Worm (Caenorhabditis elegans) whole organism, young adult: ENCODE data around the gene irld-21.

Source experiments
- F22D6.2 ChIP-seq: sonication (generic microtip); optimal IDR thresholded peaks from 2 replicates; lab custom pipeline; 2016; ENCODE audit warnings: mild to moderate bottlenecking, missing genetic modification characterization, missing compliant biosample characterization
- F57A8.1 ChIP-seq: fragments of 200-800 bp; sonication (Bioruptor generic); optimal IDR thresholded peaks from 2 replicates; lab custom pipeline; 2018; ENCODE audit warnings: mild to moderate bottlenecking, missing genetic modification characterization, moderate library complexity, missing compliant biosample characterization
- K11D2.4 ChIP-seq: fragments of 200-800 bp; sonication (Bioruptor generic); IDR thresholded peaks from 2 replicates; pipeline ENCODE4 v1.3.6; 2022; ENCODE audit warnings: missing genetic modification reagents, missing genetic modification characterization, missing compliant biosample characterization
- Y53F4B.3 ChIP-seq: fragments of 200-800 bp; sonication (Bioruptor generic); IDR thresholded peaks from 2 replicates; pipeline ENCODE4 v1.3.6; 2022; ENCODE audit warnings: missing genetic modification reagents, missing genetic modification characterization, missing compliant biosample characterization
- Y53G8AR.9 ChIP-seq: fragments of 200-800 bp; sonication (Bioruptor generic); conservative IDR thresholded peaks from 2 replicates; pipeline ENCODE4 v1.3.6; 2022; ENCODE audit warnings: missing genetic modification reagents, missing genetic modification characterization, missing compliant biosample characterization
- ZK185.1 ChIP-seq: sonication (generic microtip); optimal IDR thresholded peaks from 2 replicates; lab custom pipeline; 2016; ENCODE audit warnings: mild to moderate bottlenecking, missing genetic modification characterization, missing compliant biosample characterization; ENCODE audit not compliant: poor library complexity, severe bottlenecking
- attf-3 ChIP-seq: fragments of 200-800 bp; sonication (Bioruptor generic); conservative IDR thresholded peaks from 2 replicates; pipeline ENCODE4 v1.3.6; 2022; ENCODE audit warnings: missing genetic modification reagents, missing genetic modification characterization, missing compliant biosample characterization
- ccch-3 ChIP-seq: fragments of 200-800 bp; sonication (Bioruptor generic); optimal IDR thresholded peaks from 2 replicates; lab custom pipeline; 2018; ENCODE audit warnings: mild to moderate bottlenecking, missing genetic modification characterization, missing compliant biosample characterization
- cebp-1 ChIP-seq, 2 experiments: fragments of 200-800 bp in 1 of 2; sonication (Bioruptor generic) in 1 of 2; sonication (generic microtip) in 1 of 2; IDR thresholded peaks in 1 of 2; optimal IDR thresholded peaks in 1 of 2; 2 replicates each; pipeline versions ENCODE4 v1.3.6 to Lab custom; 2017 to 2022; ENCODE audit warnings: missing compliant biosample characterization in 2 of 2, missing genetic modification characterization in 2 of 2, mild to moderate bottlenecking in 1 of 2, missing genetic modification reagents in 1 of 2, moderate library complexity in 1 of 2
- ceh-40 ChIP-seq: fragments of 200-800 bp; sonication (Bioruptor generic); IDR thresholded peaks from 2 replicates; pipeline ENCODE4 v1.3.6; 2022; ENCODE audit warnings: missing genetic modification characterization, missing compliant biosample characterization
- chd-7 ChIP-seq: sonication (generic microtip); optimal IDR thresholded peaks from 2 replicates; lab custom pipeline; 2016; ENCODE audit warnings: mild to moderate bottlenecking, missing genetic modification characterization, moderate library complexity, missing compliant biosample characterization
- dox-1 ChIP-seq: fragments of 200-800 bp; sonication (Bioruptor generic); IDR thresholded peaks from 2 replicates; pipeline ENCODE4 v1.3.6; 2022; ENCODE audit warnings: missing genetic modification reagents, missing genetic modification characterization, missing compliant biosample characterization
- dpff-1 ChIP-seq: sonication (generic microtip); optimal IDR thresholded peaks from 2 replicates; lab custom pipeline; 2017; ENCODE audit warnings: mild to moderate bottlenecking, missing genetic modification characterization, missing compliant biosample characterization
- egl-44 ChIP-seq: fragments of 200-800 bp; sonication (Bioruptor generic); IDR thresholded peaks from 2 replicates; pipeline ENCODE4 v1.3.6; 2022; ENCODE audit warnings: missing genetic modification reagents, missing genetic modification characterization, missing compliant biosample characterization
- ekl-4 ChIP-seq: fragments of 200-800 bp; sonication (Bioruptor generic); IDR thresholded peaks from 2 replicates; pipeline ENCODE4 v1.3.6; 2022; ENCODE audit warnings: missing genetic modification reagents, missing genetic modification characterization, missing compliant biosample characterization
- him-1 ChIP-seq: sonication (generic microtip); optimal IDR thresholded peaks from 2 replicates; lab custom pipeline; 2016; ENCODE audit warnings: missing genotype, missing genetic modification reagents, missing genetic modification characterization, missing compliant biosample characterization
- hmg-1.2 ChIP-seq: fragments of 200-800 bp; sonication (Bioruptor generic); IDR thresholded peaks from 2 replicates; pipeline ENCODE4 v1.3.6; 2022; ENCODE audit warnings: missing genetic modification reagents, missing genetic modification characterization, missing compliant biosample characterization
- lin-26 ChIP-seq: fragments of 200-800 bp; sonication (Bioruptor generic); IDR thresholded peaks from 2 replicates; pipeline ENCODE4 v1.3.6; 2022; ENCODE audit warnings: missing genetic modification reagents, missing genetic modification characterization, missing compliant biosample characterization
- lin-40 ChIP-seq: sonication (generic microtip); optimal IDR thresholded peaks from 2 replicates; lab custom pipeline; 2016; ENCODE audit warnings: missing genetic modification characterization, mild to moderate bottlenecking, missing compliant biosample characterization, missing genotype, missing genetic modification reagents
- lin-54 ChIP-seq: fragments of 200-800 bp; sonication (Bioruptor generic); optimal IDR thresholded peaks from 2 replicates; lab custom pipeline; 2018; ENCODE audit warnings: mild to moderate bottlenecking, missing genetic modification characterization, missing compliant biosample characterization
- lsy-27 ChIP-seq: sonication (generic microtip); optimal IDR thresholded peaks from 2 replicates; lab custom pipeline; 2017; ENCODE audit warnings: missing genetic modification characterization, mild to moderate bottlenecking, missing compliant biosample characterization, antibody characterized with exemption, missing genotype, borderline replicate concordance; ENCODE audit not compliant: insufficient read depth
- madf-3 ChIP-seq: fragments of 200-800 bp; sonication (Bioruptor generic); IDR thresholded peaks from 2 replicates; pipeline ENCODE4 v1.3.6; 2022; ENCODE audit warnings: missing genetic modification reagents, missing genetic modification characterization, missing compliant biosample characterization
- madf-6 ChIP-seq: fragments of 200-800 bp; sonication (Bioruptor generic); IDR thresholded peaks from 2 replicates; pipeline ENCODE4 v1.3.6; 2022; ENCODE audit warnings: missing genetic modification reagents, missing genetic modification characterization, missing compliant biosample characterization
- mes-4 ChIP-seq: sonication (generic microtip); optimal IDR thresholded peaks from 2 replicates; lab custom pipeline; 2016; ENCODE audit warnings: missing genotype, missing genetic modification characterization, missing compliant biosample characterization
- nfya-2 ChIP-seq: fragments of 200-800 bp; sonication (Bioruptor generic); IDR thresholded peaks from 2 replicates; pipeline ENCODE4 v1.3.6; 2022; ENCODE audit warnings: missing genetic modification reagents, missing genetic modification characterization, missing compliant biosample characterization
- nhr-120 ChIP-seq: fragments of 200-800 bp; sonication (Bioruptor generic); IDR thresholded peaks from 2 replicates; pipeline ENCODE4 v1.3.6; 2022; ENCODE audit warnings: missing genetic modification characterization, missing compliant biosample characterization
- nhr-179 ChIP-seq: sonication (generic microtip); optimal IDR thresholded peaks from 2 replicates; lab custom pipeline; 2016; ENCODE audit warnings: mild to moderate bottlenecking, missing genetic modification characterization, missing compliant biosample characterization
- sea-2 ChIP-seq: fragments of 200-800 bp; sonication (Bioruptor generic); IDR thresholded peaks from 2 replicates; pipeline ENCODE4 v1.3.6; 2022; ENCODE audit warnings: missing genetic modification characterization, missing compliant biosample characterization
- snpc-1.1 ChIP-seq: sonication (generic microtip); optimal IDR thresholded peaks from 2 replicates; lab custom pipeline; 2017; ENCODE audit warnings: missing genetic modification characterization, mild to moderate bottlenecking, missing compliant biosample characterization, antibody characterized with exemption, moderate library complexity, missing genotype, missing genetic modification reagents; ENCODE audit not compliant: insufficient read depth
- snpc-4 ChIP-seq, 5 experiments: fragments of 150-350 bp in 1 of 5; sonication (generic microtip) in 4 of 5; optimal IDR thresholded peaks; 2 replicates each; lab custom pipeline; 2014 to 2018; ENCODE audit warnings: missing genetic modification characterization in 5 of 5, missing biosample characterization in 3 of 5, antibody characterized with exemption in 2 of 5, mild to moderate bottlenecking in 2 of 5, missing compliant biosample characterization in 2 of 5, missing genotype in 2 of 5, moderate library complexity in 2 of 5, missing genetic modification reagents in 1 of 5
- tbp1 ChIP-seq: fragments of 200-800 bp; sonication (Bioruptor generic); optimal IDR thresholded peaks from 2 replicates; lab custom pipeline; 2018; ENCODE audit warnings: mild to moderate bottlenecking, missing genetic modification characterization, missing compliant biosample characterization
- unc-130 ChIP-seq: sonication (generic microtip); optimal IDR thresholded peaks from 2 replicates; lab custom pipeline; 2016; ENCODE audit warnings: missing genetic modification reagents, missing genetic modification characterization, missing compliant biosample characterization
- ztf-25 ChIP-seq: fragments of 200-800 bp; sonication (Bioruptor generic); IDR thresholded peaks from 2 replicates; pipeline ENCODE4 v1.3.6; 2022; ENCODE audit warnings: missing genetic modification reagents, missing genetic modification characterization, missing compliant biosample characterization
- ztf-28 ChIP-seq: fragments of 200-800 bp; sonication (Bioruptor generic); IDR thresholded peaks from 2 replicates; pipeline ENCODE4 v1.3.6; 2022; ENCODE audit warnings: missing genetic modification reagents, missing genetic modification characterization, missing compliant biosample characterization

irld-21 gene

DNA sequence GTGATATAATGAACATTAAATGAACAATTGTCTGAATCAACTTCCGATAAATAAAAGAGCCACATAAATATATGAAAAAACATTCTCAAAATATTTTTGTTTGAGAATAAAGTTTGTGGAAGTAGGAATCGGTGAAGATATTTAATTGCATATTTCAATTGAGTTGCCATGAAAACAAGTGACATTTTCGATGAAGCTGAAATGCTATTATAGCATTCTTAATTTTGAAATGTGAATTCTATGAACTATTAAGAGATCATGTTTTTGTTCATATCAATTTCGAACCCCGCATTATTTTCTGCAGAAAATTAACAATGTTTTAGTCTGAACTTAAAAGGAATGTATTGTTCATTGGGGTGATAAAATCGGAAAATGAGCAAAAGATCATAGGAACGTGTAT is at the start of gene irld-21:
Gene irld-21 (minus strand): TSS at position 101 of the 400 bp plus-strand sequence.
- TF ChIP-seq cebp-1 (GFP tag; IDR thresholded peaks at IDR 0.05; lab: Robert Waterston, UW) (no peak), cebp-1 (tag; optimal IDR thresholded peaks at IDR 0.05; lab: Kevin White, UChicago) (no peak), lsy-27 (tag; lab: Kevin White, UChicago) (no peak), snpc-1.1 (tag; lab: Kevin White, UChicago) (no peak), ccch-3 (GFP tag; lab: Kevin White, UChicago) (no peak), egl-44 (no peak), lin-40 (tag; lab: Kevin White, UChicago) (no peak), F22D6.2 (tag; lab: Kevin White, UChicago) (no peak), chd-7 (tag; lab: Kevin White, UChicago) (no peak), ekl-4 (GFP tag; lab: Robert Waterston, UW) (no peak), dpff-1 (no peak), lin-54 (GFP tag; lab: Kevin White, UChicago) (no peak), F57A8.1 (no peak)
- TF ChIP-seq, all 124 proteins: peak for 0

DNA sequence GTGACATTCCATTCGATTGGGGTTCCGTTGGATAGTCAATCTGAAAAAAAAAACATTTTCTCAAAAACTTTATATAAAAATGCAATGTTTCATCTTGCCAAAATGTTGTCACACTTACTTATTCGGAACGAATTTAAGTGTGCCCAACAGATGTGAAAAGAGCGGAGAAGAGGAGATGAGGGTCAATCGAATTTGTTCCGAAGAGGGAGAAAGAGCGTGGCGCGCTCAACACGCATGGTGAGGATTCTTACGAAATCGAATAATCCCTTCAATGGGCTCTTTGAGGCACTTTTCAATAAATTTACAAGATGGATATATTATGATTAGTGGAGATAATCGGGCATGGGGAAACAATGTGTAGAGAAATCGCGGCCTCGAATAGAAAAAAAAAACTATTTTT is 48.7 kb upstream of the irld-21 start:
- TF ChIP-seq mes-4 (tag; lab: Kevin White, UChicago) (no peak), unc-130 (GFP tag; lab: Kevin White, UChicago) (no peak), cebp-1 (GFP tag; IDR thresholded peaks at IDR 0.05; lab: Robert Waterston, UW) (no peak), cebp-1 (tag; optimal IDR thresholded peaks at IDR 0.05; lab: Kevin White, UChicago) (peak; percentile 52), ztf-28 (GFP tag; lab: Robert Waterston, UW) (no peak), nhr-120 (GFP tag; lab: Robert Waterston, UW) (no peak), madf-3 (GFP tag; lab: Robert Waterston, UW) (no peak), K11D2.4 (no peak)

DNA sequence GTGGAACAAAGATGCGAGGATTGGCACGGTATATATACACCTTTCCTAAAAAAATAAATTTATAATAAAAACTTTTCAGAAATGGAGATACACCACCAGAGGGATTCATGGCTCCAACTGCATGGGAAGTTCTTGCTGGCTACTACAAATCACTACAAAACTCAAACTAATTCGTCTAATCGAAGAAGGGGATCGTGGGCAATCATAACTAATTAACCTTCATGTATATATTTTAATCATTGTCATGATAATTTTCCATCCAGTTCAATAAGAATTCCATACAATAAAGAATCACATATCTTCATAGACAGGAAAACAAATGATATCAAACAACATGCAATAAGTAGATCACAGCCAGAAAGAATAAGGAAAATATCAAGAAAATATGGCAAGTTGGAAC is 42.0 kb upstream of the irld-21 start:
- TF ChIP-seq hmg-1.2 (GFP tag; lab: Robert Waterston, UW) (peak; percentile 6; the same call in 1 of the 2 replicates), ztf-25 (GFP tag; lab: Robert Waterston, UW) (no peak), nfya-2 (no peak), snpc-4 (GFP tag; optimal IDR thresholded peaks at IDR 0.05; lab: Kevin White, UChicago) (no peak), snpc-4 (tag; optimal IDR thresholded peaks at IDR 0.05; lab: Kevin White, UChicago) (peak in 1 of 4 experiments; percentile 0), dox-1 (no peak), madf-6 (GFP tag; lab: Robert Waterston, UW) (peak; percentile 27; the same call in 1 of the 2 replicates), sea-2 (GFP tag; lab: Robert Waterston, UW) (no peak), Y53G8AR.9 (no peak), him-1 (tag; lab: Kevin White, UChicago) (peak; percentile 93)

DNA sequence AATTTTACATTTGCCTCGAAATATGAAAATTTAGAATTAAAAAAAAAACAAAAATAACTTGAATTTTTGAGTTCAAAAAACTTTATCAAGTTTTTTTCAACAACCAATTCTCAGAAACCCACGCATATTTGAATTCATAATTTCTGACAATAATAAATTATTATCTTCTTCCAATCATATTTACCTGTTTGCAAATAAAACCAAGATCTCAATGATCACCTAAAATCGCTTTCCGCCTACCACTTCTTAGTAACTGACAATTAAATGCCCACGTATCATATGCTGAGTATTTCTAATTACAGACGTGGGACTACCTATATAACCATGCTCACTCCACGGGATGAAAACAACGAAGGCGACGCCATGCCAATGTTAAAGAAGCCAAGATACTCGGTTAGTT is 39.6 kb upstream of the irld-21 start, which contains the start of gene pps-1:
Gene pps-1 (plus strand): TSS at position 301 of the 400 bp plus-strand sequence.
- TF ChIP-seq ZK185.1 (tag; lab: Kevin White, UChicago) (no peak), lin-26 (GFP tag; lab: Robert Waterston, UW) (no peak), hmg-1.2 (GFP tag; lab: Robert Waterston, UW) (no peak), tbp1 (GFP tag; lab: Kevin White, UChicago) (no peak), attf-3 (no peak), nhr-179 (tag; lab: Kevin White, UChicago) (no peak), Y53F4B.3 (GFP tag; lab: Robert Waterston, UW) (no peak), ceh-40 (no peak)
